Fruit fly (Drosophila melanogaster) whole organism, embryonic: ENCODE measurements around the gene stg.

Source experiments
- Atf-2 ChIP-seq: fragments of 200-800 bp; sonication (Bioruptor generic); optimal IDR thresholded peaks from 2 replicates; lab custom pipeline; 2016; ENCODE audit warnings: missing biosample characterization, missing genetic modification characterization
- B-H1 ChIP-seq: fragments of 200-800 bp; sonication (Bioruptor generic); IDR thresholded peaks from 3 replicates; pipeline ENCODE4 v1.3.6; 2022; ENCODE audit warnings: missing biosample characterization, missing genetic modification characterization
- CG10267 ChIP-seq: fragments of 200-800 bp; sonication (Bioruptor generic); optimal IDR thresholded peaks from 2 replicates; lab custom pipeline; 2018; ENCODE audit warnings: missing biosample characterization, mild to moderate bottlenecking, missing genetic modification characterization, moderate library complexity
- CG10959 ChIP-seq: fragments of 200-800 bp; sonication (Bioruptor generic); IDR thresholded peaks from 2 replicates; pipeline ENCODE4 v1.3.6; 2022; ENCODE audit warnings: missing biosample characterization, missing genetic modification characterization
- CG10979 ChIP-seq: fragments of 200-800 bp; sonication (Bioruptor generic); optimal IDR thresholded peaks from 2 replicates; lab custom pipeline; 2018; ENCODE audit warnings: missing biosample characterization, mild to moderate bottlenecking, missing genetic modification characterization, moderate library complexity
- CG11093 ChIP-seq: fragments of 200-800 bp; sonication (Bioruptor generic); IDR thresholded peaks from 3 replicates; pipeline ENCODE4 v1.3.6; 2022; ENCODE audit warnings: missing biosample characterization, missing genetic modification characterization
- CG12391 ChIP-seq: fragments of 200-800 bp; sonication (Bioruptor generic); optimal IDR thresholded peaks from 3 replicates; lab custom pipeline; 2018; ENCODE audit warnings: missing biosample characterization, mild to moderate bottlenecking, missing genetic modification characterization, moderate library complexity
- CG14710 ChIP-seq: fragments of 200-800 bp; sonication (Bioruptor generic); optimal IDR thresholded peaks from 3 replicates; lab custom pipeline; 2019; ENCODE audit warnings: missing biosample characterization, mild to moderate bottlenecking, missing genetic modification characterization, moderate library complexity
- CG15696 ChIP-seq: fragments of 200-800 bp; sonication (Bioruptor generic); optimal IDR thresholded peaks from 2 replicates; lab custom pipeline; 2019; ENCODE audit warnings: missing biosample characterization, mild to moderate bottlenecking, missing genetic modification characterization, moderate library complexity
- CG1603 ChIP-seq: fragments of 200-800 bp; sonication (Bioruptor generic); optimal IDR thresholded peaks from 2 replicates; lab custom pipeline; 2019; ENCODE audit warnings: missing biosample characterization, mild to moderate bottlenecking, missing genetic modification characterization, moderate library complexity
- CG16815 ChIP-seq: fragments of 200-800 bp; sonication (Bioruptor generic); optimal IDR thresholded peaks from 3 replicates; lab custom pipeline; 2017; ENCODE audit warnings: missing biosample characterization, mild to moderate bottlenecking, missing genetic modification characterization
- CG18476 ChIP-seq: fragments of 200-800 bp; sonication (Bioruptor generic); optimal IDR thresholded peaks from 2 replicates; lab custom pipeline; 2016; ENCODE audit warnings: missing biosample characterization, mild to moderate bottlenecking, missing genetic modification characterization
- CG2199 ChIP-seq: fragments of 200-800 bp; sonication (Bioruptor generic); IDR thresholded peaks from 3 replicates; pipeline ENCODE4 v1.3.6; 2022; ENCODE audit warnings: missing biosample characterization, missing genetic modification characterization
- CG2712 ChIP-seq: fragments of 200-800 bp; optimal IDR thresholded peaks from 3 replicates; lab custom pipeline; 2019; ENCODE audit warnings: missing biosample characterization, mild to moderate bottlenecking, missing genetic modification characterization, moderate library complexity
- CG31224 ChIP-seq: fragments of 200-800 bp; sonication (Bioruptor generic); IDR thresholded peaks from 2 replicates; pipeline ENCODE4 v1.3.6; 2022; ENCODE audit warnings: missing biosample characterization, missing genetic modification characterization
- CG4424 ChIP-seq: fragments of 200-800 bp; sonication (Bioruptor generic); optimal IDR thresholded peaks from 3 replicates; lab custom pipeline; 2016; ENCODE audit warnings: missing biosample characterization, missing genetic modification characterization
- CG9727 ChIP-seq: fragments of 200-800 bp; sonication (Bioruptor generic); optimal IDR thresholded peaks from 3 replicates; lab custom pipeline; 2017; ENCODE audit warnings: missing biosample characterization, mild to moderate bottlenecking, missing genetic modification characterization
- D ChIP-seq, 2 experiments: fragments of 200-800 bp in 1 of 2; fragments of >200 bp in 1 of 2; sonication (Bioruptor generic) in 1 of 2; optimal IDR thresholded peaks; 2 replicates in 1 of 2; 3 replicates in 1 of 2; lab custom pipeline; 2017; ENCODE audit warnings: mild to moderate bottlenecking in 1 of 2, missing biosample characterization in 1 of 2, missing genetic modification characterization in 1 of 2, missing genetic modification reagents in 1 of 2
- Drgx ChIP-seq: fragments of 200-800 bp; sonication (Bioruptor generic); IDR thresholded peaks from 2 replicates; pipeline ENCODE4 v1.3.6; 2022; ENCODE audit warnings: missing biosample characterization, missing genetic modification characterization
- Ets65A ChIP-seq: fragments of 200-800 bp; sonication (Bioruptor generic); peaks from one replicate; lab custom pipeline; 2016; ENCODE audit warnings: missing biosample characterization, missing genetic modification characterization
- Hmx ChIP-seq: fragments of 200-800 bp; sonication (Bioruptor generic); optimal IDR thresholded peaks from 2 replicates; lab custom pipeline; 2016; ENCODE audit warnings: missing biosample characterization, missing genetic modification characterization
- Kr ChIP-seq: fragments of 200-800 bp; sonication (Bioruptor generic); optimal IDR thresholded peaks from 2 replicates; lab custom pipeline; 2017; ENCODE audit warnings: missing biosample characterization, mild to moderate bottlenecking, missing genetic modification characterization
- br ChIP-seq: fragments of >200 bp; optimal IDR thresholded peaks from 2 replicates; lab custom pipeline; 2017
- bsh ChIP-seq, 2 experiments: fragments of 200-800 bp; sonication (Bioruptor generic); optimal IDR thresholded peaks; 2 replicates each; lab custom pipeline; 2017 to 2018; ENCODE audit warnings: mild to moderate bottlenecking in 2 of 2, missing biosample characterization in 2 of 2, missing genetic modification characterization in 2 of 2, moderate library complexity in 1 of 2
- cad ChIP-seq: fragments of >200 bp; optimal IDR thresholded peaks from 2 replicates; lab custom pipeline; 2017; ENCODE audit warnings: missing biosample characterization, missing genetic modification characterization
- crol ChIP-seq: fragments of 200-800 bp; sonication (Bioruptor generic); IDR thresholded peaks from 2 replicates; pipeline ENCODE4 v1.3.6; 2022; ENCODE audit warnings: missing biosample characterization, missing genetic modification characterization
- dmrt11E ChIP-seq: fragments of 200-800 bp; sonication (Bioruptor generic); optimal IDR thresholded peaks from 3 replicates; lab custom pipeline; 2018; ENCODE audit warnings: missing biosample characterization, mild to moderate bottlenecking, missing genetic modification characterization, moderate library complexity
- dpn ChIP-seq, 2 experiments: fragments of 200-800 bp; sonication (Bioruptor generic); optimal IDR thresholded peaks; 3 replicates each; lab custom pipeline; 2016; ENCODE audit warnings: missing biosample characterization in 2 of 2, missing genetic modification characterization in 2 of 2
- emc ChIP-seq: fragments of 200-800 bp; sonication (Bioruptor generic); optimal IDR thresholded peaks from 2 replicates; lab custom pipeline; 2016; ENCODE audit warnings: missing biosample characterization, missing genetic modification characterization
- gce ChIP-seq: fragments of 200-800 bp; sonication (Bioruptor generic); IDR thresholded peaks from 3 replicates; pipeline ENCODE4 v1.3.6; 2022; ENCODE audit warnings: missing biosample characterization, missing genetic modification characterization
- gem ChIP-seq: fragments of 200-800 bp; sonication (Bioruptor generic); optimal IDR thresholded peaks from 2 replicates; lab custom pipeline; 2019; ENCODE audit warnings: missing biosample characterization, mild to moderate bottlenecking, missing genetic modification characterization, moderate library complexity
- gsb-n ChIP-seq: fragments of 200-800 bp; sonication (Bioruptor generic); optimal IDR thresholded peaks from 3 replicates; lab custom pipeline; 2018; ENCODE audit warnings: missing biosample characterization, mild to moderate bottlenecking, missing genetic modification characterization
- insv ChIP-seq, 2 experiments: fragments of 200-800 bp; sonication (Bioruptor generic); optimal IDR thresholded peaks; 3 replicates each; lab custom pipeline; 2016 to 2018; ENCODE audit warnings: missing biosample characterization in 2 of 2, missing genetic modification characterization in 2 of 2
- kni ChIP-seq: fragments of 200-800 bp; sonication (Bioruptor generic); optimal IDR thresholded peaks from 3 replicates; lab custom pipeline; 2017; ENCODE audit warnings: mild to moderate bottlenecking, missing biosample characterization, missing genetic modification reagents, missing genetic modification characterization
- lmd ChIP-seq: fragments of 200-800 bp; sonication (Bioruptor generic); IDR thresholded peaks from 2 replicates; pipeline ENCODE4 v1.3.6; 2022; ENCODE audit warnings: missing biosample characterization, missing genetic modification characterization
- lola ChIP-seq, 3 experiments: fragments of >200 bp in 2 of 3; fragments of 200-800 bp in 1 of 3; sonication (Bioruptor generic) in 1 of 3; optimal IDR thresholded peaks; 2 replicates each; lab custom pipeline; 2017 to 2019; ENCODE audit warnings: missing biosample characterization in 3 of 3, missing genetic modification characterization in 3 of 3, mild to moderate bottlenecking in 1 of 3, moderate library complexity in 1 of 3
- nau ChIP-seq: fragments of 200-800 bp; sonication (Bioruptor generic); optimal IDR thresholded peaks from 3 replicates; lab custom pipeline; 2017; ENCODE audit warnings: missing biosample characterization, mild to moderate bottlenecking, missing genetic modification characterization, missing genetic modification reagents
- nmo ChIP-seq: fragments of 200-800 bp; sonication (Bioruptor generic); optimal IDR thresholded peaks from 2 replicates; lab custom pipeline; 2018; ENCODE audit warnings: missing biosample characterization, mild to moderate bottlenecking, missing genetic modification characterization, moderate library complexity
- nom ChIP-seq: fragments of 200-800 bp; sonication (Bioruptor generic); optimal IDR thresholded peaks from 2 replicates; lab custom pipeline; 2017; ENCODE audit warnings: missing biosample characterization, missing genetic modification characterization, mild to moderate bottlenecking, moderate library complexity, missing genetic modification reagents
- phol ChIP-seq: fragments of 200-800 bp; sonication (Bioruptor generic); optimal IDR thresholded peaks from 3 replicates; lab custom pipeline; 2018; ENCODE audit warnings: missing biosample characterization, mild to moderate bottlenecking, missing genetic modification characterization, moderate library complexity
- row ChIP-seq: fragments of 200-800 bp; sonication (Bioruptor generic); IDR thresholded peaks from 3 replicates; pipeline ENCODE4 v1.3.6; 2022; ENCODE audit warnings: missing biosample characterization, missing genetic modification characterization
- tll ChIP-seq, 2 experiments: fragments of 200-800 bp in 1 of 2; fragments of >200 bp in 1 of 2; sonication (Bioruptor generic) in 1 of 2; optimal IDR thresholded peaks; 2 replicates each; lab custom pipeline; 2017 to 2019; ENCODE audit warnings: missing biosample characterization in 2 of 2, missing genetic modification characterization in 2 of 2, mild to moderate bottlenecking in 1 of 2, moderate library complexity in 1 of 2
- twi ChIP-seq: fragments of 200-800 bp; optimal IDR thresholded peaks from 2 replicates; lab custom pipeline; 2019; ENCODE audit warnings: missing biosample characterization, mild to moderate bottlenecking, missing genetic modification characterization, moderate library complexity
- tx ChIP-seq: fragments of 200-800 bp; sonication (Bioruptor generic); optimal IDR thresholded peaks from 2 replicates; lab custom pipeline; 2016; ENCODE audit warnings: missing biosample characterization, missing genetic modification characterization
- zf30C ChIP-seq: fragments of 200-800 bp; sonication (Bioruptor generic); optimal IDR thresholded peaks from 3 replicates; lab custom pipeline; 2018; ENCODE audit warnings: missing biosample characterization, mild to moderate bottlenecking, missing genetic modification characterization
- zfh1 ChIP-seq: fragments of 200-800 bp; sonication (Bioruptor generic); IDR thresholded peaks from 3 replicates; pipeline ENCODE4 v1.3.6; 2022; ENCODE audit warnings: missing biosample characterization, missing genetic modification characterization

stg gene

dm6 chr3R:29304094-29304493 is 48.5 kb upstream of the stg start (continued):
- TF ChIP-seq tx (no peak), kni (GFP tag; lab: Kevin White, UChicago) (peak; percentile 77), CG31224 (no peak), nau (GFP tag; lab: Kevin White, UChicago) (no peak), br (lab: Kevin White, UChicago) (no peak), Hmx (GFP tag; lab: Kevin White, UChicago) (no peak), insv (GFP tag; optimal IDR thresholded peaks at IDR 0.05; lab: Kevin White, UChicago) (peak; percentile 67 to 97), D (optimal IDR thresholded peaks at IDR 0.05; lab: Kevin White, UChicago) (peak; percentile 44), D (GFP tag; optimal IDR thresholded peaks at IDR 0.05; lab: Kevin White, UChicago) (no peak), crol (GFP tag; lab: Robert Waterston, UW) (peak; percentile 11; the same call in 1 of the 2 replicates), gce (no peak)

dm6 chr3R:29299758-29300437 is 44.3 kb upstream of the stg start:
- TF ChIP-seq CG9727 (GFP tag; lab: Kevin White, UChicago) (peak; percentile 22), CG1603 (tag; lab: Kevin White, UChicago) (peak; percentile 28), B-H1 (GFP tag; lab: Robert Waterston, UW) (no peak), dpn (GFP tag; optimal IDR thresholded peaks at IDR 0.05; lab: Kevin White, UChicago) (no peak), CG18476 (GFP tag; lab: Kevin White, UChicago) (no peak), bsh (GFP tag; optimal IDR thresholded peaks at IDR 0.05; lab: Kevin White, UChicago) (peak in 1 of 2 experiments; percentile 46), kni (GFP tag; lab: Kevin White, UChicago) (peak; percentile 23), emc (GFP tag; lab: Kevin White, UChicago) (no peak), gsb-n (peak; percentile 10), CG10979 (tag; lab: Kevin White, UChicago) (peak; percentile 53), twi (tag; lab: Kevin White, UChicago) (peak; percentile 1), Atf-2 (GFP tag; lab: Kevin White, UChicago) (no peak), Ets65A (GFP tag; lab: Kevin White, UChicago) (peak; percentile 72), CG15696 (peak; percentile 13), zf30C (peak; percentile 67), Kr (GFP tag; lab: Kevin White, UChicago) (peak; percentile 78), nom (GFP tag; lab: Kevin White, UChicago) (peak; percentile 52), tll (GFP tag; optimal IDR thresholded peaks at IDR 0.05; lab: Kevin White, UChicago) (no peak), Drgx (peak; percentile 43; the same call in 1 of the 2 replicates), zfh1 (GFP tag; lab: Robert Waterston, UW) (0 out of 3 replicates have a peak, but pooled peaks have one; percentile 40), CG10959 (GFP tag; lab: Robert Waterston, UW) (0 out of 2 replicates have a peak, but pooled peaks have one; percentile 40), lola (GFP tag; optimal IDR thresholded peaks at IDR 0.05; lab: Kevin White, UChicago) (peak in 1 of 3 experiments; percentile 48), CG4424 (GFP tag; lab: Kevin White, UChicago) (no peak), CG12391 (tag; lab: Kevin White, UChicago) (peak; percentile 1), CG10267 (peak; percentile 29), phol (tag; lab: Kevin White, UChicago) (peak; percentile 27), CG14710 (tag; lab: Kevin White, UChicago) (peak; percentile 26), dmrt11E (tag; lab: Kevin White, UChicago) (peak; percentile 76), nmo (GFP tag; lab: Kevin White, UChicago) (peak; percentile 16), row (GFP tag; lab: Robert Waterston, UW) (peak; percentile 29; the same call in 2 of the 3 replicates), gem (tag; lab: Kevin White, UChicago) (peak; percentile 21), cad (GFP tag; lab: Kevin White, UChicago) (no peak), CG16815 (GFP tag; lab: Kevin White, UChicago) (peak; percentile 17), CG2199 (0 out of 3 replicates have a peak, but pooled peaks have one; percentile 35), lmd (GFP tag; lab: Robert Waterston, UW) (peak; percentile 4; the same call in 1 of the 2 replicates), CG11093 (0 out of 3 replicates have a peak, but pooled peaks have one; percentile 10), CG2712 (tag; lab: Kevin White, UChicago) (peak; percentile 53)
